Fruit fly (Drosophila melanogaster): ENCODE data around the gene CG32176.

CG32176 gene

dm6 chr3L:17441602-17442001, 7.9 kb downstream of the CG32176 start:
- no peak for TF ChIP-seq Crg-1 (GFP tag; optimal IDR thresholded peaks at IDR 0.05)
- no peak for TF ChIP-seq CG11617 (GFP tag; optimal IDR thresholded peaks at IDR 0.05)
- TF ChIP-seq pad (GFP tag; optimal IDR thresholded peaks at IDR 0.05): no peak
- no peak for TF ChIP-seq CG7045 (GFP tag; optimal IDR thresholded peaks at IDR 0.05)
- TF ChIP-seq Clk (GFP tag; optimal IDR thresholded peaks at IDR 0.05): no peak
- TF ChIP-seq CG33017 (tag; optimal IDR thresholded peaks at IDR 0.05): no peak
- TF ChIP-seq CG1620 (GFP tag; optimal IDR thresholded peaks at IDR 0.05): no peak

dm6 chr3L:17444569-17444968, 10.9 kb downstream of the CG32176 start:
- TF ChIP-seq pad (GFP tag; optimal IDR thresholded peaks at IDR 0.05) (no peak), ovo (GFP tag; optimal IDR thresholded peaks at IDR 0.05) (no peak), CG12768 (GFP tag; optimal IDR thresholded peaks at IDR 0.05) (no peak), tj (GFP tag; optimal IDR thresholded peaks at IDR 0.05) (no peak), CG5204 (GFP tag; optimal IDR thresholded peaks at IDR 0.05) (no peak), CG1620 (GFP tag; optimal IDR thresholded peaks at IDR 0.05) (no peak), CG14711 (tag; optimal IDR thresholded peaks at IDR 0.05) (no peak), cnc (optimal IDR thresholded peaks at IDR 0.05) (no peak), kay (GFP tag; ENCODE audit: borderline replicate concordance) (no peak), Clk (GFP tag; optimal IDR thresholded peaks at IDR 0.05) (no peak), CG11617 (GFP tag; optimal IDR thresholded peaks at IDR 0.05) (no peak), Crg-1 (GFP tag; optimal IDR thresholded peaks at IDR 0.05) (no peak), CG33017 (tag; optimal IDR thresholded peaks at IDR 0.05) (no peak), Hr96 (GFP tag; optimal IDR thresholded peaks at IDR 0.05) (no peak), bab1 (GFP tag; optimal IDR thresholded peaks at IDR 0.05) (no peak), cic (GFP tag; optimal IDR thresholded peaks at IDR 0.05) (no peak), Mnt (GFP tag; optimal IDR thresholded peaks at IDR 0.05) (no peak), toe (GFP tag; optimal IDR thresholded peaks at IDR 0.05) (no peak)

- TF ChIP-seq CG5204 (GFP tag; optimal IDR thresholded peaks at IDR 0.05) (no peak), Hr96 (GFP tag; optimal IDR thresholded peaks at IDR 0.05) (no peak), pad (GFP tag; optimal IDR thresholded peaks at IDR 0.05) (no peak), CG7101 (tag; optimal IDR thresholded peaks at IDR 0.05) (no peak), Mnt (GFP tag; optimal IDR thresholded peaks at IDR 0.05) (no peak), CG11617 (GFP tag; optimal IDR thresholded peaks at IDR 0.05) (no peak), cic (GFP tag; optimal IDR thresholded peaks at IDR 0.05) (no peak), CG33017 (tag; optimal IDR thresholded peaks at IDR 0.05) (no peak), CG14711 (tag; optimal IDR thresholded peaks at IDR 0.05) (no peak), bab1 (GFP tag; optimal IDR thresholded peaks at IDR 0.05) (no peak), CG12768 (GFP tag; optimal IDR thresholded peaks at IDR 0.05) (no peak), CG1620 (GFP tag; optimal IDR thresholded peaks at IDR 0.05) (no peak), ovo (GFP tag; optimal IDR thresholded peaks at IDR 0.05) (no peak), Crg-1 (GFP tag; optimal IDR thresholded peaks at IDR 0.05) (no peak), Clk (GFP tag; optimal IDR thresholded peaks at IDR 0.05) (no peak), toe (GFP tag; optimal IDR thresholded peaks at IDR 0.05) (no peak), kay (GFP tag; ENCODE audit: borderline replicate concordance) (no peak)
Measured at dm6 chr3L:17445629-17446431, 12.2 kb downstream of the CG32176 start.

- TF ChIP-seq ovo (GFP tag; optimal IDR thresholded peaks at IDR 0.05) (no peak), CG11617 (GFP tag; optimal IDR thresholded peaks at IDR 0.05) (no peak), pad (GFP tag; optimal IDR thresholded peaks at IDR 0.05) (no peak), kay (GFP tag; ENCODE audit: borderline replicate concordance) (peak; percentile 5), Clk (GFP tag; optimal IDR thresholded peaks at IDR 0.05) (no peak)
Measured at dm6 chr3L:17447881-17448280, 14.2 kb downstream of the CG32176 start.

dm6 chr3L:17457695-17458242, 24.1 kb downstream of the CG32176 start:
- TF ChIP-seq CG14711 (tag; optimal IDR thresholded peaks at IDR 0.05) (no peak), pad (GFP tag; optimal IDR thresholded peaks at IDR 0.05) (no peak), CG5204 (GFP tag; optimal IDR thresholded peaks at IDR 0.05) (no peak), Mnt (GFP tag; optimal IDR thresholded peaks at IDR 0.05) (no peak), Crg-1 (GFP tag; optimal IDR thresholded peaks at IDR 0.05) (no peak), ovo (GFP tag; optimal IDR thresholded peaks at IDR 0.05) (no peak), toe (GFP tag; optimal IDR thresholded peaks at IDR 0.05) (no peak), bab1 (GFP tag; optimal IDR thresholded peaks at IDR 0.05) (no peak), Clk (GFP tag; optimal IDR thresholded peaks at IDR 0.05) (no peak), CG1620 (GFP tag; optimal IDR thresholded peaks at IDR 0.05) (no peak), CG11617 (GFP tag; optimal IDR thresholded peaks at IDR 0.05) (no peak), CG12768 (GFP tag; optimal IDR thresholded peaks at IDR 0.05) (no peak), Hr96 (GFP tag; optimal IDR thresholded peaks at IDR 0.05) (no peak), CG7045 (GFP tag; optimal IDR thresholded peaks at IDR 0.05) (no peak), cic (GFP tag; optimal IDR thresholded peaks at IDR 0.05) (no peak)

dm6 chr3L:17458856-17459518, 25.3 kb downstream of the CG32176 start:
- TF ChIP-seq tj (GFP tag; optimal IDR thresholded peaks at IDR 0.05) (no peak), kay (GFP tag; ENCODE audit: borderline replicate concordance) (peak; percentile 55)
